Worm (Caenorhabditis elegans): ENCODE data around the gene rga-4.

The rga-4 gene

DNA sequence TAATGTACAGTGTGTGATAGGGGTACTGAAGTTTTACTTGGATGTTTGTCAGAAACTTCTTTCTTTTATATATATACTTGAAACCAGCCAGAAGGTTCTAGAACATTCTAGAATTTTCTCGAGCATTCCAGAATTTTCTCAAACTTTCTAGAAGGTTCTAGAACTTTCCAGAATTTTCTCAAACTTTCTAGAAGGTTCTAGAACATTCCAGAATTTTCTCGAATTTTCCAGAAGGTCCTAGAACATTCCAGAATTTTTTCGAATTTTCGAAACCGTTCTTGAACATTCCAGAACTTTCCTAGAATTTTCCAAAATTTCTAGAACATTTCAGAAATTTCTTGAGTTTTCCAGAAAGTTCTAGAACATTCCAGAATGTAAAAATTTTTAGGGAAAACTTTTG is 27.8 kb downstream of the rga-4 start:
- no peak for TF ChIP-seq mdl-1 (tag; optimal IDR thresholded peaks at IDR 0.05)
- TF ChIP-seq sma-3 (GFP tag; optimal IDR thresholded peaks at IDR 0.05) = no peak
- TF ChIP-seq snpc-4 (tag; optimal IDR thresholded peaks at IDR 0.05) = no peak
- TF ChIP-seq dmd-4 (tag; optimal IDR thresholded peaks at IDR 0.05) = no peak
- TF ChIP-seq ztf-11 (tag; optimal IDR thresholded peaks at IDR 0.05) = no peak

DNA sequence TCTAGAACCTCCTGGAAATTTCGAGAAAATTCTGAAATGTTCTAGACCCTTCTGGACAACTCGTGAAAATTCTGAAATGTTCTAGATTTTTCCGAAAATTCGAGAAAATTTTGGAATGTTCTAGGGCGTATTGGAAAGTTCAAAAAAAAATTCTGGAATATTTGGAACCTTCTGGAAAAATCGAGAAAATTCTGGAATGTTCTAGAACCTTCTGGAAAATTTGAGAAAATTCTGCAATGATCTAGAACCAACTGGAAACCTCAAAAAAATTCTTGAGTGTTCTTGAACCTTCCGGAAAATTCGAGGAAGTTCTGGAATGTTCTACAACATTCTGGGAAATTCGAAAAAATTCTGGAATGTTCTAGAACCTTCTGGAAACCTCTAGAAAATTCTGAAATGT is 30.7 kb downstream of the rga-4 start:
- TF ChIP-seq Y55F3AM.14 (GFP tag; optimal IDR thresholded peaks at IDR 0.05) = no peak
- no peak for TF ChIP-seq sem-4 (tag; optimal IDR thresholded peaks at IDR 0.05)
- no peak for TF ChIP-seq elt-1 (tag; optimal IDR thresholded peaks at IDR 0.05)
- TF ChIP-seq elt-3 (tag; optimal IDR thresholded peaks at IDR 0.05) = no peak
- TF ChIP-seq ztf-4 (tag; optimal IDR thresholded peaks at IDR 0.05) = no peak
- no peak for TF ChIP-seq F13H6.1 (tag; optimal IDR thresholded peaks at IDR 0.05)
- TF ChIP-seq unc-55 (GFP tag; optimal IDR thresholded peaks at IDR 0.05) = no peak
- TF ChIP-seq gmeb-1 (tag; optimal IDR thresholded peaks at IDR 0.05) = no peak
- TF ChIP-seq ztf-1 (GFP tag; conservative IDR thresholded peaks at IDR 0.05) = no peak
- no peak for TF ChIP-seq dmd-4 (tag; optimal IDR thresholded peaks at IDR 0.05)
- no peak for TF ChIP-seq nhr-10 (tag; optimal IDR thresholded peaks at IDR 0.05)

DNA sequence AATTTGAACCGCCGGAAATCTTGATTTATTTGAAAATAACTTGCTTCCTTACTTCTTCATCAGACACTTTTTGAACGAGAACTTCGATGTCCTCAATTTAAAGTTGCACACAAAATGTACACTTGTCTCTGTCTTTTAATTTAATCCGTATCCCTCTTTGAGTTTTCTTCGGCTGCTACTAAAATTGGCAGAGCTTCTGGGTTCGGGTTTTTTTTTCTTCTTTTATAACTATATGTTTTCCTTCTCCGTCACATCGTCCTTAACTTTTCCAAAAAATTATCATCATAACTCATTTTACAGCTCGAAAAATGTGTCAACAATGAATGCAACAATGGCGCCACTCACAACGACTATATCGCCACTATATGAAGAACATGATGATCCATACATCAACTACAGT is 31.2 kb downstream of the rga-4 start, which contains the start of gene glb-33:
glb-33 (plus strand) TSS at position 301 of the 400 bp plus-strand sequence.
- TF ChIP-seq unc-62 (GFP tag; optimal IDR thresholded peaks at IDR 0.05) = no peak
- TF ChIP-seq mab-5 (tag; optimal IDR thresholded peaks at IDR 0.05) = no peak
- no peak for TF ChIP-seq ztf-1 (GFP tag; conservative IDR thresholded peaks at IDR 0.05)

DNA sequence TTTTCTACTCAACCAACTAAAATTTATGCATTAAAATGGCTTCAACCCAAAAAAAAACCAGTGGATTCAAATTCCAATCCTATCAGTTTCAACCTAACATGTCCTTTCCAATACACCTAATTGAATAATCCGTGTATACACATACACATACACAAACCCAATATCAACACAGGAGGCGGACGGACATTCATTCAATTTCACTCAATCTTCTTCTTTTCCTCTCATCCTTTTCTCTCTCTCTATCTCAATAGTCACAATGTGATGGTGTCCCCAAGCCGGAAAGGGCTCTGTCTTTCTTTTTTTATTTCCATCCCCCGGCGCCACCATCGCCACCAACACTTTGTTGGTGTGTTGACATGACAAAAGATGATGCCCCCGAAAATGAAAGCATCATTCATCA is 33.3 kb downstream of the rga-4 start:
- TF ChIP-seq unc-39 (tag; optimal IDR thresholded peaks at IDR 0.05) (no peak), C34F6.9 (tag; optimal IDR thresholded peaks at IDR 0.05) (peak; percentile 15), sem-4 (tag; optimal IDR thresholded peaks at IDR 0.05) (peak; percentile 65), sma-9 (GFP tag; optimal IDR thresholded peaks at IDR 0.05) (peak; percentile 9), sma-9 (tag; optimal IDR thresholded peaks at IDR 0.05) (no peak), nhr-11 (tag; optimal IDR thresholded peaks at IDR 0.05) (no peak), nhr-12 (tag; optimal IDR thresholded peaks at IDR 0.05) (no peak)

DNA sequence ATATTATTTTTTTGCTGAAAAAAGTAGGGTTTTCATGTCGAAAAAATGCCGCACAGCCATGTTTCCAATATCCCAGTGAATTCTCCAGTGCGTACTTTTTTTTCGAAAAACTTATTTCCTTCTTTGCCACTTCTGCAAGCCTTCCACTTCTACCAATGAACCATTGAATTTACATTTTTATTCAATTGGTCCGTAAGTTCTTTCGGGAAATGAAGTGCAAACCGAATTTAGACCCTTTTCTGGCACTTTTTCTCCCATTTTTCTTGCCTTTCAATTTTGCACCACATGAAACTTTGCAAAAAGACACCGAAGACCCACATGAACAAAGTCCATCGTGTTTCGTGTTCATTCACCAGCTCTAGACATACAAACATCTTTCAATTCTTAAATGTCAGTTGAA is 40.3 kb downstream of the rga-4 start:
- TF ChIP-seq nhr-23 (tag; optimal IDR thresholded peaks at IDR 0.05) (no peak), dmd-4 (tag; optimal IDR thresholded peaks at IDR 0.05) (no peak), nhr-237 (tag; optimal IDR thresholded peaks at IDR 0.05) (no peak), unc-62 (GFP tag; optimal IDR thresholded peaks at IDR 0.05) (no peak), C34F6.9 (tag; optimal IDR thresholded peaks at IDR 0.05) (no peak), R02D3.7 (tag; optimal IDR thresholded peaks at IDR 0.05) (no peak), ztf-4 (tag; optimal IDR thresholded peaks at IDR 0.05) (no peak), nhr-129 (tag; optimal IDR thresholded peaks at IDR 0.05) (no peak), nhr-21 (tag; optimal IDR thresholded peaks at IDR 0.05) (no peak), elt-3 (tag; optimal IDR thresholded peaks at IDR 0.05) (no peak), gmeb-1 (tag; optimal IDR thresholded peaks at IDR 0.05) (no peak), lin-39 (tag; optimal IDR thresholded peaks at IDR 0.05) (no peak), crh-2 (tag; optimal IDR thresholded peaks at IDR 0.05) (no peak), ztf-1 (GFP tag; conservative IDR thresholded peaks at IDR 0.05) (no peak)

DNA sequence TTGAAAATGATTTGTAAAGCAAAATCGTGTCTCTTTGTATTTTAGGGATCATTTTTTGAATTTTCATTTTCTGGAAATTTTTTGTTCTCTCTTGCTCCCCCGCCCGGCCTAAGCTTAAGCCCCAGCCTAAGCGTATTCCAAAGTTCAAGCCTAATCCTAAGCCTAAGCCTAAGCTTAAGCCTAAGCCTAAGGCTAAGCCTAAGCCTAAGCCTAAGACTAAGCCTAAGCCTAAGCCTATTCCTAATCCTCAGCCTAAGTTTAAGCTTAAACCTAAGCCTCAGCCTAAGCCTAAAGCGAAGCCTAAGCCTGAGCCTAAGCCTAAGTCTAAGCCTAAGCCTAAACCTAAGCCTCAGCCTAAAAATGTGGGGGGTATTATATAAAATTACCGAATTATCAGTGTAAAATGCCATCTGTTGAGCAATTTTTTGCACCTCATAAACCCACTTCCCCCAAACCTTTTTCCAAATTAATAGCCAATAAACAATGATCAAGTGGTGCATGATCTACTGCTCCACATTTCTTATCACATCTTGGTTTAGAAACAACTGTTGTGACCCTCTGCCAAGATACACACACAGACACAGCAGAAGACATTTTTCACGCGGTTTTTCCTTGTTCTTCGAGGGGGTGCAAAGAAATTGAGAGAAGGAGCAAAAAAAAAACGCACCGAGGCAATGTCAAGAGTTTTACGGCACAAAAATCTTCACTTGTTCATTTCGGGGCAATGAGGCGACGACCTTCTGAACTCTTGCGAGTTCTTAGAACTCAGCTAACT is 41.6 kb downstream of the rga-4 start:
- peak; percentile 9 for TF ChIP-seq sma-9 (GFP tag; optimal IDR thresholded peaks at IDR 0.05)
- TF ChIP-seq sma-9 (tag; optimal IDR thresholded peaks at IDR 0.05) = no peak
- no peak for TF ChIP-seq zag-1 (tag; optimal IDR thresholded peaks at IDR 0.05)
- TF ChIP-seq mbf-1 (tag; optimal IDR thresholded peaks at IDR 0.05) = no peak

Data from whole organism, L2 larva.